Fruit fly (Drosophila melanogaster): ENCODE measurements around the gene CG18284.

Gene CG18284

DNA sequence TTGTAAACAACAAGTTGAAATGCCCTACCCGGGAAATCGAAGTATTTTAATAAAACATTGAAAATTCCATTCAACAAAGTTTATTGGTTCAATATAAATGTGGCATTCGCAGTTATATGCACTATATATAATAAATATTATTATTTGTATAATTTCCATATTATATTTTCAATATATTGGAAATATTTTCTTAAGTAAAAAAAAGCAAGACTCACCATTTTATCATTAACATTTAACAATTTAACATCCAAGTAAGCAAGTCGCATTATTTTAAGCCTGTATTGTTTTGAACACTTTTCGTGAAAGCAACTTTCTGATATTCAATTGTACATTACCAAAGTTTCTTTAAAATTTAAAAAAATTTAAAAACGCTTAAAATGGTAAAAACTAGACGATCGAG, 14.2 kb downstream of the CG18284 start, which contains the start of gene CG45690:
CG45690 (plus strand) TSS at position 301 of the 400 bp plus-strand sequence.
- TF ChIP-seq noc (tag; optimal IDR thresholded peaks at IDR 0.05): no peak

DNA sequence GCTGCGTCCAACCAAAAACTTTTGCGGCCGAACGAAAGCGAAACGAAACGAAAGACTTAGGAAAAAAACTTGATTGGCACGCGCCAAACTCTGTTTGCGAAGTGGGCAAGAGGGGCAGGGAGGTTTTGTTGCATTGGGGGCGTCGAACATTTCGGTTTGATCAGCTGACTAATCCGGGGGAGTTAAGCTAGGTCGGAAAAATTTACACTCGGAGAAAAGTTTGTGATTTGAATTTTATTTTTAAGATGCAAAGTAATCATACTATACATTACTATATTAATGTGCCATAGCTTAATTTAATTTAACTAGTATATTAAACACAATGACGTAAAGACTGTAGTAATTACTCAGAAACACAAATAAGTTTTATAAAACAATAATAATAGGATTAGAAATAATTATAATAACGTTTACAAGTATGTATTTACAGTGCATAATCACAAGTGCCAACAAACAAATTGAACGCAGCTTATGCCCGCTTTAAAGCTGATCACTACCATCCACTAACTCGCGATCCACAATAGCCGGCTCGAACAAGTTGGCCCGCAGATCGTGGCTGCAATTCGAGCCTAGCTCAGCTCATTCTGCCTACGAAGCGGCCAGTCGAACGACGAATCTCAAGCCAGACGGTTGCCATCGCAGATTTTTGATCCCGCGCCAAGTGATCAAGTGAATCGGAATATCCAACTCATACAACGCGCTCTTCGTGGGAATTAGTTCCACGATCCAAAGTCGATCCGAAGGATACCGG, 17.9 kb downstream of the CG18284 start, which contains the start of gene CG31871:
CG31871 (plus strand) TSS at position 592 of the 751 bp plus-strand sequence.
- TF ChIP-seq noc (tag; optimal IDR thresholded peaks at IDR 0.05): peak; percentile 17

DNA sequence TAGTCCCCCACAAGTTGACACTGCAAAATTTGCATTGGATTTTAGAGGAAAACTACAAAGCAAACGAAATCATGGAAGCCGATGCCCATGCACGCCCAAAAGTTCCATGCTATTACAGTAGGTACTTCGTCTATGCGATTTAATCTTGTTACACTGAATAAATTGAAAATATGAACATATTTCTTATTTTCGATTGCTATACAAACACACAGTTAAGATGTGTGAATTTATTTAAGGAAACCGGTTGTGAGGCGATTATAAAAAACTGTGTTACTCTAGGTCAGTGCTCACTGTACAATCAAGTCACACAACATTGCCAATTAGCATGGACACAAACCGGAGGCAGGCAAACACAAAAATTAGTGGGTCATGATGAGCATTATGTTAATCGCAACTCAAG, 21.8 kb downstream of the CG18284 start:
- TF ChIP-seq noc (tag; optimal IDR thresholded peaks at IDR 0.05): peak; percentile 57

DNA sequence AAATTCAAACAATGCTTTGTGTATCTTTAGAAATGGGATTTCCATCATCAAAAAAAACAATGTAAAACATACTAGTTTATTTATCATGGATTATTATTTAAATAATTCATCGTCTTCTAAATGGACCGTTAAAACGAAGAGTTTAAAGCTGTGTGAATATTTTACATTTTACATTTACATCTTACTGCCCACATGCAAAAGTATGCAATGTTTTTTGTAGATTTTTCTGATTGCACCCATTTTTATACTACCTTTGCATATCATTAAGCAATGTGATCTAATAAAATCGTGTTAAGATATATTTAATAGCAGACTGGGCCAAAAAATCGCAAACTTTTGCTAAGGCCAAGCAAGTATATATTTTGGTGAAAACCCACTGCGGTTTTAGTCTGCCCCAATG, 27.8 kb downstream of the CG18284 start:
- TF ChIP-seq noc (tag; optimal IDR thresholded peaks at IDR 0.05): no peak

DNA sequence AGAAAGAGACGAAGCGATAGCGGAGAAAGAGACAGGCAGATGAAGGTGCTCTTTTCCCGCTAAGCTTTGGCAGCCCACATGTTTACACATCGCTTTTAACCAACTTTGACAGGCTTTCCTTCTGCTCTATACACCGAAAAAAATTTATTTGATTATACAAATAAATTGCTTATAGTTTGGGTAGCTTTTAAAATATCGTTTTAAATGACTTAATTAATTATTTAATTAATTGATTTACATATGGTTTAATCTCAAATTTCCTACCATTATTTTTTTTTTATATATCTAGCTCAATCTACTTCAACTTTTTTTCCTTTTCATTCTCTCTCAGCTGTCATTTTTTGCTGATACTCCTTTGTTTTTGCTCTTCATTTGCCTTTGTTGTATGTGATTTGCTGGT, 29.2 kb downstream of the CG18284 start:
- TF ChIP-seq noc (tag; optimal IDR thresholded peaks at IDR 0.05): no peak

DNA sequence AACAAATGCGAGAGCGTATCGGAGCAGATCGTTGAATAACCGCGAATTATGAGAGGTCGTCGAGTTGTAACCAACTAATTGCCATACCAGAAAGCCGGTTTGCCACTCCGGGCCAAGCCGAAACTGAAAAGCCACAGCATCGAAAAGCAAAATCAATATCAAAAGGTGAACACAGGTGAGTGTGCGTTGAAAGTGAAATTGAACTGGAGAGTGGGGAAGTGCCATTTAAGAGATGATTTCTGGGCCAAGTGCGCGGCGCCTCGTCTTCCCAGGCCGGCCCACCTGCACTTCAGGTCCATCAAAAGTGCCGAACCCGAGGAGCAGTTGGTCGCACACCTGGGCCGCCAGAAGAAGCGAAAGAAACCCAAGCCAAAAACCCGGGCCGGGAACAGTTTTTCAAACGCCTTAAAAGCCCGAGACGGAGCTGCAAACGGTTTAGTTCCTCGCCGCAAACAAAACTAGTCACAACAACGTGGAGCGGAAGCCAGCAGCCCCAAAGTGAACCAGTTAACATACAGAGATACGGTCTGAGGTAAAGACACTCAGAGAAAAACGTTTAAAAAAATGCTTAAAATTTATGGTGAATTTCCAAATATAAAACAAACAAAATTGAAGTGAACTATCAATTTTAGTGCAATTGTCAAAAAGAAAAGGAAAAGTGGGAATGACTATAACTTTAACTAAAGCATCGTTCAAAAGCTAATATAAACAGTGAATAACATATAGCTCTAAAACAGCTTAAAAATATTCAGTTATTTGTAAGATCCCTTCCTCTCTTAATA, 33.4 kb downstream of the CG18284 start, which contains the start of gene CG17104:
CG17104 (plus strand) TSS at position 266 of the 782 bp plus-strand sequence.
- peak; percentile 38 for TF ChIP-seq noc (tag; optimal IDR thresholded peaks at IDR 0.05)

DNA sequence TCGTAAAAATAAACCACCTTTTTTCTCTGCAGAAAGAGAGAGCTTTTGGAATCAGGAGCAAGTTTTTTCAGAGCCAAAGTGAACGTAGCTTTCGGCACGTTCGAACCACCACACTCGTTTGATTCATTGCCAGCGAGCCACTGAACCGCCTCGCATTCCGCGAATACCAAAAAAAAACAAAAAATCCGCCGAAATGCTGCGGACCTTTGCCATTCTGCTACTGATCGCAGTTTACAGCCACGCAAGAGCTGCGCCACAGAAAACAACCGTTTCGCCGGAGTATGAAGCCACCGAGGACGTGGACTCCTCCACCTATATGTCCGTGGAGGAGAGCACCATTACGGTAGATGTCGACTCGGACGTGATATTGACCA, 33.9 kb downstream of the CG18284 start:
- no peak for TF ChIP-seq noc (tag; optimal IDR thresholded peaks at IDR 0.05)

DNA sequence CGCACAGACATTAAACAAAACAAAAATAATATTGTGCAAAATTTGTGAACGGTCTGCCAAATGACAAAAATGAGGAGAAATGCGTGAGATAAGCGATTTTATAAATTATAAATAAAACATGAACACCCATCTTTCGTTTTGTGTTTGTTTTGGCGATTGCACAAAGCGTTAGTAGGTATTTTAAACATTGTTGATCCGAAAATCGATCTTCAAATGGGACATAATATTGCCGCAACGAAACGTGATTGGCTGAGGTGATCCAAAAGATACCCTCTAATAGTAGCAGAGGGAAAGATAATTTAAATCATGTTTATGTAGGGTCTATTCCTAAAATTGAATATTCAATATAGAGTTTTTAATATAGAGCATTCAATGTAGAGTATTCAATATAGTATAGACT, 35.8 kb downstream of the CG18284 start:
- TF ChIP-seq noc (tag; optimal IDR thresholded peaks at IDR 0.05): peak; percentile 10

DNA sequence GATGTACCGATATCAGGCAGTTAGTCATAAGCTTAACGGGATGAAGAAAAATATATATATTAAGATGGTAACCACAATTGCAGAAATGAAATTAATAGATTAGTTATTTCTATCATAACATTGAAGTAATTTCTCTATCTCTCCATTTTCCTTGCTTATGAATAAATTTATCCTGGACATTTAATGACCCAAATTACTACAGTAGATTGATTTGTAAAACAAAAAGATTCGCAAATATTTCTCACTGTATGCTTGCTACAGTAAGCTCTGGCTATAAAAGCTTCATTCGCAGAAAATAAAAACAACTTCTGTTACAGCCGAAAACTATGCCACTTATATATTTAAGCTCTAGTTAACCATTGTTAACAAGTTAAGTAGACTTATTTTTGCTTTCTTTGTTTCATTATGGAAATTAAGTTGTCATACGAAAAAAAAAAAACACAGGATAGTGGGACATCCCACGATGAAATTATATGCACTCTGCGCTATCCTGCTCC, 36.9 kb downstream of the CG18284 start, which contains the start of gene CG17105:
CG17105 (plus strand) TSS at position 447 of the 497 bp plus-strand sequence.
- TF ChIP-seq noc (tag; optimal IDR thresholded peaks at IDR 0.05): no peak

DNA sequence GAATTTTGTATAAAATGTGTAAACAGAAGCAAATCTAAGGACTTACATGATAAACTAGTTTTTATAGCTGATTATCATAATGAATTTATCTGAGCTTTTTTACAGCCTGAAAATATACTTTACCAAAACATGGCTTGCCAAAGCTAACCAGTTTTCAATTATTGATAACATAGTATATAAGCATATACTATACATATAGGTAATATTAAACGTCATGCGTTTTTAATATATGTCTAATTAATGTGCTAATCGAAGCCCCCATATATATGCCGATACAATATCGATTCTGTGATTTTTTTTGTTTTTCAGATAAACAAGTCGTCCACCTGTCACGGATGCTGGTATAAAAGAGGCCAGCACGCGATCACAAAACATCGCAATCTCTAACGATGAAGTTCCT, 37.8 kb downstream of the CG18284 start, which contains the start of gene CG17107:
CG17107 (plus strand) TSS at position 301 of the 400 bp plus-strand sequence.
- no peak for TF ChIP-seq noc (tag; optimal IDR thresholded peaks at IDR 0.05)

DNA sequence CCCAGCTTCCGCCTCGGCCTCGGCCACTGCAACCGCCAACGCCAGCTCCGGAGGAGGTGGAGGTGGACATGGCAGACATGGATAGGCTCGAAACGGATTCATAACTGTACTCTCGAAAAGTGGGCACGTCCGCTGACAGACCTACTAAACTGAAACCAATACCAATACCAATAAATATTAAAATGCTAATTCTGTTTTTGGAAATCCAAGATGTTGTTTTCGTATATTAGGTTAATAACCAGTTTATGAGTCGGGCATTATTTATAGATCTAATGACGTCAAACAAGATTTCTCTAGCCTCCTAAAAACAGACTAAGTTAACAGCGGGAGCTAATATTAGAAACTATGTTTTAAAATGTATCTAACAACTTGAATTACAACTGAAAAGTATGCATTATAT, 38.4 kb downstream of the CG18284 start:
- no peak for TF ChIP-seq noc (tag; optimal IDR thresholded peaks at IDR 0.05)

DNA sequence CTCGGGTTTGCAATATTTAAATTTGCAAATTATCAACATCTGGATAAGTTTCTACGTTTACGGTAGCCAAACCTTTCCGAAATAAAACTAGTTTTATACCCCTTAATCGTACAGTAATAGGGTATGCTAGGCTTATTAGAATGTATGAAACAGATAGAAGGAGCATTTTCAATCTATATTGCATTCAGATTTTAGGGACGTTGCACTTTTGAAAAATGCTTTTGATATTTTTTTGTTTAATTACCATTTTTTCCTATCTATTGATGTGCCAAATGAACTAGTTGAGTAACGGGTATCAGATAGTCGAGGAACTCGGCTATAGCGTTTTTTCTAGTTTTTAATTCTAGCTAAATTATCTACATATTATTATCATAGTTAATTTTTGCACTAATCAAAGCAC, 39.1 kb downstream of the CG18284 start:
- peak; percentile 58 for TF ChIP-seq noc (tag; optimal IDR thresholded peaks at IDR 0.05)

DNA sequence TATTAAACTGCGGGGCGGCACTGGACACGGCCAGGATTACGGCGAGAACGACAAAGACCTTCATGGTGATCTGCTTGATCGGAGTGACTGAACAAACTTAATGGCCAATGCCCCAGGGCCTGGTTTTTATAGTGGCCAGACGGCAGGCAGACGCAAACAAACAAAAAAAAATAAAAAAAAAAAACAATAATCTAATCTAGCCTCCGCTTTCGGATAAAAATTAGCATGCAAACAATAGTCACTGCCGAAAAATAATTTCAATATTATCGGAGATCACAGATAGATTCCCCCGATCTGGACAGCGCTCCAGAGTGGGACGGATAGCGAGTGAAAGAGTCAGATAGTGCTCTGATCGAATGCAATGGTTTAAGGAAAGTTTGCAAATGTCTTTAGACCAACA, 40.5 kb downstream of the CG18284 start, which contains the start of gene CG7299:
CG7299 (minus strand) TSS at position 101 of the 400 bp plus-strand sequence.
- no peak for TF ChIP-seq noc (tag; optimal IDR thresholded peaks at IDR 0.05)

DNA sequence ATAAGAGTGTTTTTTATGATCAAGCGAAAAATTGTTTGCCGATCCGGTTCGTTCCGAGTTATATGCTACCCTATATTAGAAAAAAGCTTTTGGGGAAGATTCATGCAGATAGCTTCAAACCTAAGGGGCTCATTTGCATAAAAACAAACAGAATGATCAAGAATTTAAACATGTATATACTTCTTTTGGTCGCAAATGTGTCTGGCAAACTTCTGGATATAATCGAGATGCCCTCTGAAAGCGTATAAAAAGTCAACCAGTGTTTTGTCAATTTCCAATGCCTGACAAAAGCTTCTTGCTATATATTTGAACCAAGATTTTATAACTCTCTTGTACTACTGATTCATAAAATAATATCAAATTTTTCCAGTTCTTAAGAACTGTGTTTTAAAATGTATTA, 41.9 kb downstream of the CG18284 start:
- no peak for TF ChIP-seq noc (tag; optimal IDR thresholded peaks at IDR 0.05)

DNA sequence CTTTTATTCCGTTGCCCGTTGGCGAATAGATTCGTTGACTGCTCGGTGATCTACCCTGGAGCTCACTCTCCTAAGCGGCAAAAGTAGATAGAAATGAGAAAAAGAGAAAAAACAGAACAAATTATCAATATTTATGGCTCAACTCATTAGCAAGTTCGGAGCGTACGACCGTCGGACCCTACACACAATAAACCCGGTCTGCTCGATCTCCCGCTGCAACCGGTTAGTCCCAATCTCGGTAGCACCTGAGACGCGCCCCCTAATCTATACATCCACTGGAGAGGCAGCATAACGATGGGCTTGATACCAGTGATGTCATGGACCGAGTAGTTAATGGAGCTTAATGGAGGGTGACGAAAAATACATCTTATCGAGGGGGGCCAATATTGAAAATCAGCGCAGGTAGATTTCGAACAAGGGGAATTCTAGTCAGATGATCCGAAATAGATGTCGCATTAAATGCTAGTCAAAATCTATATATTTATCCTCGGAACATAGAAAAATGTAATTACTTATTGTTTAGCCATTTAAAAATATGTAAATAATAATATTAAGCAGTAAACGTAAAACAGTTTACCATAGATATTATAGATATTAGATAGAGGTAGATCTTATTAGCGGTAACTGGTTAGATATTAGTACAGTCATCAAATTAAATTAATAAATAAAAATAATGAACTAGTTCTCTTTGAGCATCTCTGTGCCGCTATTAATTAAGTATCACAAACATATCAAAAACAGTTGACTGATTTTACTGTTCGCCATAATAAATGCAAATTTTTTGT, 43.4 kb downstream of the CG18284 start, which contains the start of gene CG7296:
CG7296 (minus strand) TSS at position 58 of the 785 bp plus-strand sequence.
- TF ChIP-seq noc (tag; optimal IDR thresholded peaks at IDR 0.05): no peak
